Fruit fly (Drosophila melanogaster) whole organism, embryonic: Measurements from ENCODE around the gene BRWD3.
A peak's percentile ranks its signal among the peaks of the same experiment; 100 is the strongest.

Experiments used
- CG10274 ChIP-seq: fragments of 200-800 bp; sonication (Bioruptor generic); optimal IDR thresholded peaks from 3 replicates; lab custom pipeline; 2017; ENCODE audit warnings: missing biosample characterization, mild to moderate bottlenecking, missing genetic modification characterization
- CG11560 ChIP-seq: fragments of 200-800 bp; sonication (Bioruptor generic); IDR thresholded peaks from 3 replicates; pipeline ENCODE4 v1.3.6; 2022; ENCODE audit warnings: missing biosample characterization, missing genetic modification characterization
- CG11723 ChIP-seq: fragments of 200-800 bp; sonication (Bioruptor generic); optimal IDR thresholded peaks from 2 replicates; lab custom pipeline; 2017; ENCODE audit warnings: missing biosample characterization, mild to moderate bottlenecking, missing genetic modification characterization
- CG12104 ChIP-seq: fragments of 200-800 bp; sonication (Bioruptor generic); optimal IDR thresholded peaks from 3 replicates; lab custom pipeline; 2016; ENCODE audit warnings: missing biosample characterization, missing genetic modification characterization
- CG12299 ChIP-seq: fragments of 200-800 bp; sonication (Bioruptor generic); optimal IDR thresholded peaks from 2 replicates; lab custom pipeline; 2018; ENCODE audit warnings: missing biosample characterization, mild to moderate bottlenecking, missing genetic modification characterization
- CG17361 ChIP-seq: fragments of 200-800 bp; sonication (Bioruptor generic); IDR thresholded peaks from 3 replicates; pipeline ENCODE4 v1.3.6; 2022; ENCODE audit warnings: missing biosample characterization, missing genetic modification characterization
- CG18619 ChIP-seq: fragments of 200-800 bp; sonication (Bioruptor generic); optimal IDR thresholded peaks from 3 replicates; lab custom pipeline; 2017; ENCODE audit warnings: missing biosample characterization, mild to moderate bottlenecking, missing genetic modification characterization
- CG2712 ChIP-seq: fragments of 200-800 bp; optimal IDR thresholded peaks from 3 replicates; lab custom pipeline; 2019; ENCODE audit warnings: missing biosample characterization, mild to moderate bottlenecking, missing genetic modification characterization, moderate library complexity
- CG30020 ChIP-seq: fragments of 200-800 bp; optimal IDR thresholded peaks from 2 replicates; lab custom pipeline; 2019; ENCODE audit warnings: missing biosample characterization, mild to moderate bottlenecking, missing genetic modification characterization, moderate library complexity
- CG4854 ChIP-seq: fragments of 200-800 bp; sonication (Bioruptor generic); optimal IDR thresholded peaks from 2 replicates; lab custom pipeline; 2016; ENCODE audit warnings: missing biosample characterization, missing genetic modification characterization, inconsistent platforms
- CG5245 ChIP-seq: fragments of 200-800 bp; sonication (Bioruptor generic); optimal IDR thresholded peaks from 3 replicates; lab custom pipeline; 2016; ENCODE audit warnings: missing biosample characterization, missing genetic modification characterization
- CG7357 ChIP-seq: fragments of 200-800 bp; sonication (Bioruptor generic); IDR thresholded peaks from 3 replicates; pipeline ENCODE4 v1.3.6; 2022; ENCODE audit warnings: missing biosample characterization, missing genetic modification characterization
- CG7963 ChIP-seq: fragments of 200-800 bp; sonication (Bioruptor generic); IDR thresholded peaks from 3 replicates; pipeline ENCODE4 v1.3.6; 2022; ENCODE audit warnings: missing biosample characterization, missing genetic modification characterization; ENCODE audit not compliant: partially characterized antibody
- CG8290 ChIP-seq, 3 experiments: fragments of 200-800 bp; sonication (Bioruptor generic); optimal IDR thresholded peaks; 2 replicates each; lab custom pipeline; 2016 to 2019; ENCODE audit warnings: missing biosample characterization in 3 of 3, missing genetic modification characterization in 3 of 3, mild to moderate bottlenecking in 2 of 3, moderate library complexity in 1 of 3
- CG8388 ChIP-seq: fragments of 200-800 bp; sonication (Bioruptor generic); optimal IDR thresholded peaks from 2 replicates; lab custom pipeline; 2019; ENCODE audit warnings: missing biosample characterization, mild to moderate bottlenecking, missing genetic modification characterization, moderate library complexity
- CG8765 ChIP-seq: fragments of 200-800 bp; sonication (Bioruptor generic); IDR thresholded peaks from 2 replicates; pipeline ENCODE4 v1.3.6; 2022; ENCODE audit warnings: missing biosample characterization, missing genetic modification characterization
- CG8944 ChIP-seq: fragments of 200-800 bp; sonication (Bioruptor generic); optimal IDR thresholded peaks from 3 replicates; lab custom pipeline; 2016; ENCODE audit warnings: missing biosample characterization, missing genetic modification characterization
- CG9609 ChIP-seq: fragments of 200-800 bp; sonication (Bioruptor generic); optimal IDR thresholded peaks from 3 replicates; lab custom pipeline; 2016; ENCODE audit warnings: missing biosample characterization, missing genetic modification characterization
- CrebB ChIP-seq: fragments of 200-800 bp; sonication (Bioruptor generic); optimal IDR thresholded peaks from 3 replicates; lab custom pipeline; 2018; ENCODE audit warnings: missing biosample characterization, mild to moderate bottlenecking, missing genetic modification characterization
- D19A ChIP-seq: fragments of 200-800 bp; optimal IDR thresholded peaks from 3 replicates; lab custom pipeline; 2019; ENCODE audit warnings: missing biosample characterization, mild to moderate bottlenecking, missing genetic modification characterization, moderate library complexity
- Dip2 ChIP-seq: fragments of 200-800 bp; sonication (Bioruptor generic); IDR thresholded peaks from 2 replicates; pipeline ENCODE4 v1.3.6; 2022; ENCODE audit warnings: missing biosample characterization, missing genetic modification characterization
- HmgZ ChIP-seq: fragments of 200-800 bp; sonication (Bioruptor generic); optimal IDR thresholded peaks from 2 replicates; lab custom pipeline; 2018; ENCODE audit warnings: missing biosample characterization, mild to moderate bottlenecking, missing genetic modification characterization
- Hr78 ChIP-seq, 2 experiments: fragments of 200-800 bp in 1 of 2; fragments of >200 bp in 1 of 2; sonication (Bioruptor generic) in 1 of 2; optimal IDR thresholded peaks; 2 replicates each; lab custom pipeline; 2017 to 2019; ENCODE audit warnings: missing biosample characterization in 2 of 2, missing genetic modification characterization in 2 of 2, mild to moderate bottlenecking in 1 of 2, moderate library complexity in 1 of 2
- MESR4 ChIP-seq: fragments of 200-800 bp; sonication (Bioruptor generic); optimal IDR thresholded peaks from 2 replicates; lab custom pipeline; 2018; ENCODE audit warnings: missing biosample characterization, mild to moderate bottlenecking, missing genetic modification characterization, moderate library complexity
- Sin3A ChIP-seq: fragments of >200 bp; optimal IDR thresholded peaks from 2 replicates; lab custom pipeline; 2018
- Usf ChIP-seq: fragments of 200-800 bp; sonication (Bioruptor generic); optimal IDR thresholded peaks from 2 replicates; lab custom pipeline; 2017; ENCODE audit warnings: missing genotype, missing biosample characterization, missing genetic modification characterization
- ase ChIP-seq: fragments of 200-800 bp; sonication (Bioruptor generic); IDR thresholded peaks from 3 replicates; pipeline ENCODE4 v1.3.6; 2022; ENCODE audit warnings: missing biosample characterization, missing genetic modification characterization
- cad ChIP-seq: fragments of >200 bp; optimal IDR thresholded peaks from 2 replicates; lab custom pipeline; 2017; ENCODE audit warnings: missing biosample characterization, missing genetic modification characterization
- crc ChIP-seq: fragments of 200-800 bp; sonication (Bioruptor generic); optimal IDR thresholded peaks from 2 replicates; lab custom pipeline; 2016; ENCODE audit warnings: missing biosample characterization, missing genetic modification characterization
- dm ChIP-seq: fragments of 200-800 bp; sonication (Bioruptor generic); optimal IDR thresholded peaks from 3 replicates; lab custom pipeline; 2016; ENCODE audit warnings: missing biosample characterization, missing genetic modification characterization
- gro ChIP-seq: fragments of 200-800 bp; sonication (Bioruptor generic); optimal IDR thresholded peaks from 2 replicates; lab custom pipeline; 2016; ENCODE audit warnings: missing biosample characterization, missing genetic modification characterization
- h ChIP-seq: fragments of >200 bp; optimal IDR thresholded peaks from 2 replicates; lab custom pipeline; 2017
- ham ChIP-seq: fragments of 200-800 bp; sonication (Bioruptor generic); IDR thresholded peaks from 2 replicates; pipeline ENCODE4 v1.3.6; 2022; ENCODE audit warnings: missing biosample characterization, missing genetic modification characterization
- klu ChIP-seq: fragments of 200-800 bp; sonication (Bioruptor generic); IDR thresholded peaks from 2 replicates; pipeline ENCODE4 v1.3.6; 2022; ENCODE audit warnings: missing biosample characterization, missing genetic modification characterization
- mirr ChIP-seq: fragments of 200-800 bp; sonication (Bioruptor generic); optimal IDR thresholded peaks from 3 replicates; lab custom pipeline; 2018; ENCODE audit warnings: missing biosample characterization, mild to moderate bottlenecking, missing genetic modification characterization
- mld ChIP-seq: fragments of 200-800 bp; sonication (Bioruptor generic); IDR thresholded peaks from 3 replicates; pipeline ENCODE4 v1.3.6; 2022; ENCODE audit warnings: missing biosample characterization, missing genetic modification characterization; ENCODE audit not compliant: partially characterized antibody
- nerfin-2 ChIP-seq: fragments of 200-800 bp; sonication (Bioruptor generic); IDR thresholded peaks from 2 replicates; pipeline ENCODE4 v1.3.6; 2022; ENCODE audit warnings: missing biosample characterization, missing genetic modification characterization; ENCODE audit not compliant: partially characterized antibody
- pb ChIP-seq: fragments of 200-800 bp; sonication (Bioruptor generic); optimal IDR thresholded peaks from 3 replicates; lab custom pipeline; 2016; ENCODE audit warnings: missing biosample characterization, missing genetic modification characterization
- pros ChIP-seq: fragments of 200-800 bp; sonication (Bioruptor generic); optimal IDR thresholded peaks from 3 replicates; lab custom pipeline; 2019; ENCODE audit warnings: missing biosample characterization, mild to moderate bottlenecking, missing genetic modification characterization, moderate library complexity
- ro ChIP-seq: fragments of 200-800 bp; sonication (Bioruptor generic); IDR thresholded peaks from 2 replicates; pipeline ENCODE4 v1.3.6; 2022; ENCODE audit warnings: missing biosample characterization, missing genetic modification characterization
- run ChIP-seq: fragments of 200-800 bp; sonication (Bioruptor generic); optimal IDR thresholded peaks from 3 replicates; lab custom pipeline; 2018; ENCODE audit warnings: missing biosample characterization, mild to moderate bottlenecking, missing genetic modification characterization
- scrt ChIP-seq: fragments of 200-800 bp; sonication (Bioruptor generic); optimal IDR thresholded peaks from 2 replicates; lab custom pipeline; 2018; ENCODE audit warnings: missing biosample characterization, mild to moderate bottlenecking, missing genetic modification characterization, moderate library complexity
- sd ChIP-seq: fragments of 200-800 bp; sonication (Bioruptor generic); optimal IDR thresholded peaks from 3 replicates; lab custom pipeline; 2018; ENCODE audit warnings: missing biosample characterization, mild to moderate bottlenecking, missing genetic modification characterization, moderate library complexity
- sima ChIP-seq: fragments of 200-800 bp; sonication (Bioruptor generic); optimal IDR thresholded peaks from 2 replicates; lab custom pipeline; 2016; ENCODE audit warnings: missing biosample characterization, missing genetic modification characterization
- slou ChIP-seq: fragments of 200-800 bp; sonication (Bioruptor generic); optimal IDR thresholded peaks from 3 replicates; lab custom pipeline; 2016; ENCODE audit warnings: missing biosample characterization, missing genetic modification characterization
- sqz ChIP-seq: fragments of 200-800 bp; sonication (Bioruptor generic); optimal IDR thresholded peaks from 3 replicates; lab custom pipeline; 2018; ENCODE audit warnings: missing biosample characterization, mild to moderate bottlenecking, missing genetic modification characterization
- trem ChIP-seq: fragments of 200-800 bp; optimal IDR thresholded peaks from 3 replicates; lab custom pipeline; 2019; ENCODE audit warnings: missing biosample characterization, mild to moderate bottlenecking, missing genetic modification characterization, moderate library complexity
- usp ChIP-seq: fragments of >200 bp; optimal IDR thresholded peaks from 2 replicates; lab custom pipeline; 2017; ENCODE audit warnings: missing biosample characterization, missing genetic modification characterization
- yki ChIP-seq: fragments of >200 bp; optimal IDR thresholded peaks from 3 replicates; lab custom pipeline; 2018
- z ChIP-seq: fragments of 200-800 bp; sonication (Bioruptor generic); IDR thresholded peaks from 3 replicates; pipeline ENCODE4 v1.3.6; 2022; ENCODE audit warnings: missing biosample characterization, missing genetic modification characterization

BRWD3 gene

dm6 chr3R:24294784-24295555, 23.8 kb upstream of the BRWD3 start, which contains the start of gene crb:
Gene crb (plus strand): TSS chr3R:24295078.
- TF ChIP-seq CG7357 (no peak), gro (GFP tag; lab: Kevin White, UChicago) (peak; percentile 41), klu (GFP tag; lab: Robert Waterston, UW) (no peak), CG9609 (peak; percentile 18), pros (GFP tag; lab: Kevin White, UChicago) (no peak), pb (GFP tag; lab: Kevin White, UChicago) (peak; percentile 44), Hr78 (GFP tag; optimal IDR thresholded peaks at IDR 0.05; lab: Kevin White, UChicago) (peak in 1 of 2 experiments; percentile 98), HmgZ (peak; percentile 83), CG11560 (tag; lab: Robert Waterston, UW) (no peak), CG7963 (GFP tag; lab: Robert Waterston, UW) (peak; percentile 42; the same call in 1 of the 3 replicates), sd (tag; lab: Kevin White, UChicago) (peak; percentile 56), ro (GFP tag; lab: Robert Waterston, UW) (no peak), CG2712 (tag; lab: Kevin White, UChicago) (peak; percentile 60), CG11723 (GFP tag; lab: Kevin White, UChicago) (peak; percentile 18), nerfin-2 (GFP tag; lab: Robert Waterston, UW) (peak; percentile 37; the same call in 1 of the 2 replicates), CG8944 (GFP tag; lab: Kevin White, UChicago) (peak; percentile 35), CG5245 (no peak), sqz (peak; percentile 77), CG12104 (GFP tag; lab: Kevin White, UChicago) (no peak), Dip2 (GFP tag; lab: Robert Waterston, UW) (no peak), Usf (GFP tag; lab: Kevin White, UChicago) (no peak), crc (GFP tag; lab: Kevin White, UChicago) (no peak), CG4854 (GFP tag; lab: Kevin White, UChicago) (peak; percentile 13), ham (GFP tag; lab: Robert Waterston, UW) (no peak), trem (peak; percentile 52), scrt (GFP tag; lab: Kevin White, UChicago) (peak; percentile 23), CG8290 (GFP tag; optimal IDR thresholded peaks at IDR 0.05; lab: Kevin White, UChicago) (peak; percentile 36), CG8290 (tag; optimal IDR thresholded peaks at IDR 0.05; lab: Kevin White, UChicago) (peak in 1 of 2 experiments; percentile 91), D19A (tag; lab: Kevin White, UChicago) (no peak), CG17361 (GFP tag; lab: Robert Waterston, UW) (0 out of 3 replicates have a peak, but pooled peaks have one; percentile 41), mld (GFP tag; lab: Robert Waterston, UW) (no peak), yki (lab: Kevin White, UChicago) (no peak), ase (GFP tag; lab: Robert Waterston, UW) (peak; percentile 55; the same call in 1 of the 3 replicates), CG30020 (tag; lab: Kevin White, UChicago) (peak; percentile 13), MESR4 (GFP tag; lab: Kevin White, UChicago) (peak; percentile 59), Sin3A (lab: Kevin White, UChicago) (no peak), CG18619 (GFP tag; lab: Kevin White, UChicago) (no peak), dm (GFP tag; lab: Kevin White, UChicago) (no peak), usp (GFP tag; lab: Kevin White, UChicago) (no peak), mirr (GFP tag; lab: Kevin White, UChicago) (peak; percentile 60), CrebB (peak; percentile 67), CG8388 (peak; percentile 14), h (lab: Kevin White, UChicago) (no peak), cad (GFP tag; lab: Kevin White, UChicago) (no peak), run (peak; percentile 30), sima (GFP tag; lab: Kevin White, UChicago) (no peak), z (GFP tag; lab: Robert Waterston, UW) (no peak), CG8765 (GFP tag; lab: Robert Waterston, UW) (no peak), slou (GFP tag; lab: Kevin White, UChicago) (no peak), CG10274 (GFP tag; lab: Kevin White, UChicago) (no peak), CG12299 (peak; percentile 64)
